Worm (Caenorhabditis elegans) whole organism, L3 larva: ENCODE data around the gene spp-8.
A peak's percentile ranks its signal among the peaks of the same experiment; 100 is the strongest.

Source experiments
- R02D3.7 ChIP-seq: fragments of 150-350 bp; optimal IDR thresholded peaks from 2 replicates; lab custom pipeline; 2014; ENCODE audit warnings: missing biosample characterization, missing genetic modification characterization
- ama-1 ChIP-seq: fragments of 150-350 bp; optimal IDR thresholded peaks from 2 replicates; lab custom pipeline; 2018
- ceh-16 ChIP-seq: sonication (generic microtip); optimal IDR thresholded peaks from 2 replicates; lab custom pipeline; 2017; ENCODE audit warnings: missing biosample characterization, missing genetic modification characterization
- ceh-28 ChIP-seq: fragments of 150-350 bp; optimal IDR thresholded peaks from 2 replicates; lab custom pipeline; 2014; ENCODE audit warnings: missing biosample characterization, missing genetic modification reagents, missing genetic modification characterization
- ceh-82 ChIP-seq: fragments of 150-350 bp; optimal IDR thresholded peaks from 2 replicates; lab custom pipeline; 2014; ENCODE audit warnings: missing biosample characterization, missing genetic modification characterization
- daf-12 ChIP-seq: fragments of 150-350 bp; optimal IDR thresholded peaks from 2 replicates; lab custom pipeline; 2014; ENCODE audit warnings: missing biosample characterization, missing genetic modification reagents, missing genetic modification characterization
- egl-5 ChIP-seq: fragments of 150-350 bp; optimal IDR thresholded peaks from 2 replicates; lab custom pipeline; 2017; ENCODE audit warnings: missing biosample characterization, missing genetic modification reagents, missing genetic modification characterization, inconsistent platforms
- elt-2 ChIP-seq: sonication (generic microtip); optimal IDR thresholded peaks from 2 replicates; lab custom pipeline; 2016; ENCODE audit warnings: missing genetic modification reagents, mild to moderate bottlenecking, missing genetic modification characterization, missing compliant biosample characterization
- elt-3 ChIP-seq, 3 experiments: fragments of 150-350 bp in 1 of 3; sonication (generic microtip) in 2 of 3; optimal IDR thresholded peaks; 2 replicates in 2 of 3; 4 replicates in 1 of 3; lab custom pipeline; 2014 to 2017; ENCODE audit warnings: missing biosample characterization in 3 of 3, missing genetic modification characterization in 3 of 3
- fkh-10 ChIP-seq: sonication (generic microtip); optimal IDR thresholded peaks from 2 replicates; lab custom pipeline; 2017; ENCODE audit warnings: missing biosample characterization, missing genetic modification reagents, missing genetic modification characterization
- fkh-2 ChIP-seq: fragments of 150-350 bp; optimal IDR thresholded peaks from 2 replicates; lab custom pipeline; 2014; ENCODE audit warnings: missing biosample characterization, missing genetic modification reagents, missing genetic modification characterization
- fos-1 ChIP-seq: fragments of 150-350 bp; optimal IDR thresholded peaks from 2 replicates; lab custom pipeline; 2014; ENCODE audit warnings: missing biosample characterization, missing genetic modification characterization
- jun-1 ChIP-seq: fragments of 150-350 bp; optimal IDR thresholded peaks from 2 replicates; lab custom pipeline; 2014; ENCODE audit warnings: missing biosample characterization, missing genetic modification reagents, missing genetic modification characterization
- lin-15B ChIP-seq: fragments of 150-350 bp; optimal IDR thresholded peaks from 2 replicates; lab custom pipeline; 2014; ENCODE audit warnings: missing biosample characterization, missing genetic modification characterization
- lin-39 ChIP-seq: fragments of 150-350 bp; optimal IDR thresholded peaks from 2 replicates; lab custom pipeline; 2018; ENCODE audit warnings: missing biosample characterization, missing genetic modification reagents, missing genetic modification characterization
- lsy-12 ChIP-seq: sonication (generic microtip); optimal IDR thresholded peaks from 2 replicates; lab custom pipeline; 2016; ENCODE audit warnings: mild to moderate bottlenecking, missing genetic modification characterization, missing compliant biosample characterization
- mdl-1 ChIP-seq: fragments of 150-350 bp; optimal IDR thresholded peaks from 2 replicates; lab custom pipeline; 2014; ENCODE audit warnings: missing biosample characterization, missing genetic modification characterization
- nfya-1 ChIP-seq: sonication (generic microtip); optimal IDR thresholded peaks from 2 replicates; lab custom pipeline; 2017; ENCODE audit warnings: missing genetic modification characterization, mild to moderate bottlenecking, missing compliant biosample characterization, antibody characterized with exemption, moderate library complexity; ENCODE audit not compliant: insufficient read depth
- nhr-11 ChIP-seq: fragments of 150-350 bp; optimal IDR thresholded peaks from 2 replicates; lab custom pipeline; 2014; ENCODE audit warnings: missing biosample characterization, missing genetic modification characterization
- nhr-23 ChIP-seq: fragments of 150-350 bp; optimal IDR thresholded peaks from 2 replicates; lab custom pipeline; 2014; ENCODE audit warnings: missing biosample characterization, missing genetic modification reagents, missing genetic modification characterization
- nhr-237 ChIP-seq: fragments of 150-350 bp; optimal IDR thresholded peaks from 2 replicates; lab custom pipeline; 2014; ENCODE audit warnings: missing biosample characterization, missing genetic modification characterization
- nhr-28 ChIP-seq: fragments of 150-350 bp; optimal IDR thresholded peaks from 2 replicates; lab custom pipeline; 2014; ENCODE audit warnings: missing biosample characterization, missing genetic modification characterization
- nhr-43 ChIP-seq: sonication (generic microtip); optimal IDR thresholded peaks from 2 replicates; lab custom pipeline; 2016; ENCODE audit warnings: mild to moderate bottlenecking, missing genetic modification characterization, missing compliant biosample characterization; ENCODE audit not compliant: poor library complexity, severe bottlenecking
- nhr-67 ChIP-seq: fragments of 150-350 bp; optimal IDR thresholded peaks from 2 replicates; lab custom pipeline; 2014; ENCODE audit warnings: missing biosample characterization, missing genetic modification characterization
- nhr-77 ChIP-seq: fragments of 150-350 bp; optimal IDR thresholded peaks from 2 replicates; lab custom pipeline; 2014; ENCODE audit warnings: missing biosample characterization, missing genetic modification characterization
- pha-4 ChIP-seq: fragments of 150-350 bp; optimal IDR thresholded peaks from 2 replicates; lab custom pipeline; 2014; ENCODE audit warnings: missing biosample characterization, missing genetic modification reagents, missing genetic modification characterization
- pqm-1 ChIP-seq: fragments of 150-350 bp; optimal IDR thresholded peaks from 2 replicates; lab custom pipeline; 2017; ENCODE audit warnings: missing biosample characterization, missing genetic modification characterization, inconsistent platforms
- sea-2 ChIP-seq: fragments of 150-350 bp; sonication (generic microtip); optimal IDR thresholded peaks from 4 replicates; lab custom pipeline; 2014; ENCODE audit warnings: missing biosample characterization, missing genetic modification reagents, missing genetic modification characterization
- skn-1 ChIP-seq: fragments of 150-350 bp; optimal IDR thresholded peaks from 2 replicates; lab custom pipeline; 2014; ENCODE audit warnings: missing biosample characterization, missing genetic modification characterization
- snpc-4 ChIP-seq: fragments of 150-350 bp; optimal IDR thresholded peaks from 2 replicates; lab custom pipeline; 2014; ENCODE audit warnings: missing biosample characterization, missing genetic modification characterization
- tbx-2 ChIP-seq: sonication (generic microtip); optimal IDR thresholded peaks from 2 replicates; lab custom pipeline; 2016; ENCODE audit warnings: mild to moderate bottlenecking, missing genetic modification characterization, missing compliant biosample characterization
- unc-39 ChIP-seq: sonication (generic microtip); optimal IDR thresholded peaks from 4 replicates; lab custom pipeline; 2017; ENCODE audit warnings: missing biosample characterization, missing genetic modification characterization
- unc-62 ChIP-seq: fragments of 150-350 bp; sonication (generic microtip); optimal IDR thresholded peaks from 4 replicates; lab custom pipeline; 2014; ENCODE audit warnings: missing biosample characterization, missing genetic modification reagents, missing genetic modification characterization
- zag-1 ChIP-seq: fragments of 150-350 bp; optimal IDR thresholded peaks from 2 replicates; lab custom pipeline; 2014; ENCODE audit warnings: missing biosample characterization, missing genetic modification characterization
- ztf-11 ChIP-seq: fragments of 150-350 bp; optimal IDR thresholded peaks from 2 replicates; lab custom pipeline; 2014; ENCODE audit warnings: missing biosample characterization, missing genetic modification characterization
- ztf-4 ChIP-seq: fragments of 150-350 bp; optimal IDR thresholded peaks from 2 replicates; lab custom pipeline; 2014; ENCODE audit warnings: missing biosample characterization, missing genetic modification characterization

Gene spp-8

ce11 chrIV:8446904-8447303, 34.6 kb upstream of the spp-8 start, which contains the start of gene T01B11.1:
T01B11.1 (plus strand) TSS chrIV:8447204.
- TF ChIP-seq elt-3 (tag; optimal IDR thresholded peaks at IDR 0.05; lab: Kevin White, UChicago) (no peak), unc-62 (GFP tag; lab: Kevin White, UChicago) (no peak), ztf-4 (no peak), sea-2 (GFP tag; lab: Kevin White, UChicago) (no peak), nhr-43 (tag; lab: Kevin White, UChicago) (no peak), ceh-28 (tag; lab: Kevin White, UChicago) (no peak), nhr-67 (no peak), elt-2 (tag; lab: Kevin White, UChicago) (no peak), zag-1 (tag; lab: Kevin White, UChicago) (no peak), daf-12 (tag; lab: Kevin White, UChicago) (no peak), snpc-4 (no peak), ztf-11 (tag; lab: Kevin White, UChicago) (no peak), pqm-1 (tag; lab: Kevin White, UChicago) (no peak), fkh-2 (tag; lab: Kevin White, UChicago) (no peak), nhr-23 (tag; lab: Kevin White, UChicago) (no peak), skn-1 (tag; lab: Kevin White, UChicago) (no peak), tbx-2 (tag; lab: Kevin White, UChicago) (no peak), egl-5 (tag; lab: Kevin White, UChicago) (no peak)

- no peak for TF ChIP-seq nhr-77
- TF ChIP-seq lin-39 (tag; lab: Kevin White, UChicago), result no peak
- no peak for TF ChIP-seq R02D3.7
- TF ChIP-seq unc-39 (tag; lab: Kevin White, UChicago), result no peak
- TF ChIP-seq fos-1 (tag; lab: Kevin White, UChicago), result no peak
- TF ChIP-seq elt-3 (tag; optimal IDR thresholded peaks at IDR 0.05; lab: Kevin White, UChicago), result no peak
- TF ChIP-seq sea-2 (GFP tag; lab: Kevin White, UChicago), result no peak
- no peak for TF ChIP-seq nhr-11
- no peak for TF ChIP-seq unc-62 (GFP tag; lab: Kevin White, UChicago)
- no peak for TF ChIP-seq fkh-2 (tag; lab: Kevin White, UChicago)
- TF ChIP-seq ama-1 (lab: Kevin White, UChicago), result no peak
- no peak for TF ChIP-seq jun-1 (tag; lab: Kevin White, UChicago)
- no peak for TF ChIP-seq nhr-237 (tag; lab: Kevin White, UChicago)
- TF ChIP-seq snpc-4, result no peak
- no peak for TF ChIP-seq daf-12 (tag; lab: Kevin White, UChicago)
- no peak for TF ChIP-seq elt-2 (tag; lab: Kevin White, UChicago)
- no peak for TF ChIP-seq fkh-10 (GFP tag; lab: Kevin White, UChicago)
- no peak for TF ChIP-seq lin-15B (tag; lab: Kevin White, UChicago)
Measured at ce11 chrIV:8449869-8450268, 31.6 kb upstream of the spp-8 start.

ce11 chrIV:8450534-8450933, 30.9 kb upstream of the spp-8 start:
- TF ChIP-seq jun-1 (tag; lab: Kevin White, UChicago), result peak; percentile 64
- peak; percentile 33 for TF ChIP-seq nhr-23 (tag; lab: Kevin White, UChicago)
- TF ChIP-seq pha-4 (tag; lab: Kevin White, UChicago), result peak; percentile 35
- peak; percentile 68 for TF ChIP-seq pqm-1 (tag; lab: Kevin White, UChicago)
- peak; percentile 94 for TF ChIP-seq elt-2 (tag; lab: Kevin White, UChicago)
- TF ChIP-seq elt-3 (tag; optimal IDR thresholded peaks at IDR 0.05; lab: Kevin White, UChicago), result peak in 2 of 3 experiments; percentile 40 to 88
- no peak for TF ChIP-seq nhr-28 (tag; lab: Kevin White, UChicago)
- no peak for TF ChIP-seq ceh-16

ce11 chrIV:8451709-8452248, 29.7 kb upstream of the spp-8 start, which contains the start of gene eppl-1:
eppl-1 (minus strand) TSS chrIV:8451759.
- TF ChIP-seq elt-2 (tag; lab: Kevin White, UChicago), result peak; percentile 96
- no peak for TF ChIP-seq nfya-1 (tag; lab: Kevin White, UChicago)
- TF ChIP-seq nhr-237 (tag; lab: Kevin White, UChicago), result no peak
- no peak for TF ChIP-seq ama-1 (lab: Kevin White, UChicago)

ce11 chrIV:8453178-8453577, 28.3 kb upstream of the spp-8 start:
- TF ChIP-seq mdl-1 (tag; lab: Kevin White, UChicago), result no peak
- no peak for TF ChIP-seq fkh-10 (GFP tag; lab: Kevin White, UChicago)
- TF ChIP-seq pha-4 (tag; lab: Kevin White, UChicago), result peak; percentile 33
- no peak for TF ChIP-seq unc-39 (tag; lab: Kevin White, UChicago)
- TF ChIP-seq elt-2 (tag; lab: Kevin White, UChicago), result peak; percentile 97
- TF ChIP-seq nhr-237 (tag; lab: Kevin White, UChicago), result no peak
- TF ChIP-seq ztf-11 (tag; lab: Kevin White, UChicago), result no peak
- no peak for TF ChIP-seq lsy-12 (tag; lab: Kevin White, UChicago)
- TF ChIP-seq jun-1 (tag; lab: Kevin White, UChicago), result peak; percentile 59
- TF ChIP-seq pqm-1 (tag; lab: Kevin White, UChicago), result peak; percentile 85
- TF ChIP-seq ceh-82, result no peak
